Fruit fly (Drosophila melanogaster) whole organism, embryonic: Measurements from ENCODE around the gene elB.
A peak's percentile ranks its signal among the peaks of the same experiment; 100 is the strongest.

Experiments
- CG10959 ChIP-seq: fragments of 200-800 bp; sonication (Bioruptor generic); IDR thresholded peaks from 2 replicates; pipeline ENCODE4 v1.3.6; 2022; ENCODE audit warnings: missing biosample characterization, missing genetic modification characterization
- CG10979 ChIP-seq: fragments of 200-800 bp; sonication (Bioruptor generic); optimal IDR thresholded peaks from 2 replicates; lab custom pipeline; 2018; ENCODE audit warnings: missing biosample characterization, mild to moderate bottlenecking, missing genetic modification characterization, moderate library complexity
- CG11504 ChIP-seq: fragments of 200-800 bp; sonication (Bioruptor generic); optimal IDR thresholded peaks from 3 replicates; lab custom pipeline; 2019; ENCODE audit warnings: missing biosample characterization, mild to moderate bottlenecking, missing genetic modification characterization, moderate library complexity
- CG12071 ChIP-seq: fragments of 200-800 bp; sonication (Bioruptor generic); optimal IDR thresholded peaks from 3 replicates; lab custom pipeline; 2018; ENCODE audit warnings: missing biosample characterization, mild to moderate bottlenecking, missing genetic modification characterization
- CG12104 ChIP-seq: fragments of 200-800 bp; sonication (Bioruptor generic); optimal IDR thresholded peaks from 3 replicates; lab custom pipeline; 2016; ENCODE audit warnings: missing biosample characterization, missing genetic modification characterization
- CG12391 ChIP-seq: fragments of 200-800 bp; sonication (Bioruptor generic); optimal IDR thresholded peaks from 3 replicates; lab custom pipeline; 2018; ENCODE audit warnings: missing biosample characterization, mild to moderate bottlenecking, missing genetic modification characterization, moderate library complexity
- CG13775 ChIP-seq: fragments of 200-800 bp; sonication (Bioruptor generic); optimal IDR thresholded peaks from 3 replicates; lab custom pipeline; 2017; ENCODE audit warnings: missing biosample characterization, mild to moderate bottlenecking, missing genetic modification characterization
- CG15479 ChIP-seq: fragments of 200-800 bp; sonication (Bioruptor generic); optimal IDR thresholded peaks from 3 replicates; lab custom pipeline; 2019; ENCODE audit warnings: missing biosample characterization, mild to moderate bottlenecking, missing genetic modification characterization, moderate library complexity
- CG1602 ChIP-seq: fragments of 200-800 bp; sonication (Bioruptor generic); optimal IDR thresholded peaks from 3 replicates; lab custom pipeline; 2016; ENCODE audit warnings: missing biosample characterization, missing genetic modification characterization
- CG16815 ChIP-seq: fragments of 200-800 bp; sonication (Bioruptor generic); optimal IDR thresholded peaks from 3 replicates; lab custom pipeline; 2017; ENCODE audit warnings: missing biosample characterization, mild to moderate bottlenecking, missing genetic modification characterization
- CG17829 ChIP-seq: fragments of 200-800 bp; optimal IDR thresholded peaks from 2 replicates; lab custom pipeline; 2019; ENCODE audit warnings: missing biosample characterization, mild to moderate bottlenecking, missing genetic modification characterization, moderate library complexity
- CG18764 ChIP-seq: fragments of 200-800 bp; sonication (Bioruptor generic); optimal IDR thresholded peaks from 3 replicates; lab custom pipeline; 2016; ENCODE audit warnings: missing biosample characterization, missing genetic modification characterization
- CG30403 ChIP-seq: fragments of 200-800 bp; sonication (Bioruptor generic); optimal IDR thresholded peaks from 3 replicates; lab custom pipeline; 2016; ENCODE audit warnings: missing biosample characterization, missing genetic modification characterization
- CG42726 ChIP-seq: fragments of 200-800 bp; sonication (Bioruptor generic); IDR thresholded peaks from 2 replicates; pipeline ENCODE4 v1.3.6; 2022; ENCODE audit warnings: missing biosample characterization, missing genetic modification characterization; ENCODE audit not compliant: partially characterized antibody
- CG4404 ChIP-seq: fragments of 200-800 bp; sonication (Bioruptor generic); IDR thresholded peaks from 2 replicates; pipeline ENCODE4 v1.3.6; 2022; ENCODE audit warnings: missing biosample characterization, missing genetic modification characterization
- CG4854 ChIP-seq: fragments of 200-800 bp; sonication (Bioruptor generic); optimal IDR thresholded peaks from 2 replicates; lab custom pipeline; 2016; ENCODE audit warnings: missing biosample characterization, missing genetic modification characterization, inconsistent platforms
- CG6683 ChIP-seq: fragments of 200-800 bp; sonication (Bioruptor generic); optimal IDR thresholded peaks from 2 replicates; lab custom pipeline; 2017; ENCODE audit warnings: missing biosample characterization, mild to moderate bottlenecking, missing genetic modification characterization, missing genetic modification reagents
- CG7839 ChIP-seq: fragments of 200-800 bp; sonication (Bioruptor generic); optimal IDR thresholded peaks from 3 replicates; lab custom pipeline; 2018; ENCODE audit warnings: missing biosample characterization, mild to moderate bottlenecking, missing genetic modification characterization, moderate library complexity
- CG9727 ChIP-seq: fragments of 200-800 bp; sonication (Bioruptor generic); optimal IDR thresholded peaks from 3 replicates; lab custom pipeline; 2017; ENCODE audit warnings: missing biosample characterization, mild to moderate bottlenecking, missing genetic modification characterization
- D19A ChIP-seq: fragments of 200-800 bp; optimal IDR thresholded peaks from 3 replicates; lab custom pipeline; 2019; ENCODE audit warnings: missing biosample characterization, mild to moderate bottlenecking, missing genetic modification characterization, moderate library complexity
- Ets97D ChIP-seq: fragments of 200-800 bp; sonication (Bioruptor generic); optimal IDR thresholded peaks from 3 replicates; lab custom pipeline; 2016; ENCODE audit warnings: missing biosample characterization, missing genetic modification characterization
- Fer1 ChIP-seq: fragments of 200-800 bp; sonication (Bioruptor generic); optimal IDR thresholded peaks from 2 replicates; lab custom pipeline; 2017; ENCODE audit warnings: missing biosample characterization, mild to moderate bottlenecking, missing genetic modification characterization
- Oli ChIP-seq: fragments of 200-800 bp; sonication (Bioruptor generic); optimal IDR thresholded peaks from 2 replicates; lab custom pipeline; 2018; ENCODE audit warnings: missing biosample characterization, mild to moderate bottlenecking, missing genetic modification characterization, moderate library complexity
- Opbp ChIP-seq: fragments of 200-800 bp; sonication (Bioruptor generic); IDR thresholded peaks from 3 replicates; pipeline ENCODE4 v1.3.6; 2022; ENCODE audit warnings: missing biosample characterization, missing genetic modification characterization; ENCODE audit not compliant: partially characterized antibody
- Pdp1 ChIP-seq, 2 experiments: fragments of 200-800 bp; sonication (Bioruptor generic); optimal IDR thresholded peaks; 3 replicates each; lab custom pipeline; 2016; ENCODE audit warnings: missing biosample characterization in 2 of 2, missing genetic modification characterization in 2 of 2, mild to moderate bottlenecking in 1 of 2, moderate library complexity in 1 of 2
- Ptx1 ChIP-seq: fragments of 200-800 bp; sonication (Bioruptor generic); IDR thresholded peaks from 2 replicates; pipeline ENCODE4 v1.3.6; 2022; ENCODE audit warnings: missing biosample characterization, missing genetic modification characterization
- bab2 ChIP-seq: fragments of 200-800 bp; sonication (Bioruptor generic); optimal IDR thresholded peaks from 2 replicates; lab custom pipeline; 2016; ENCODE audit warnings: missing biosample characterization, missing genetic modification characterization
- chif ChIP-seq, 2 experiments: fragments of 200-800 bp; sonication (Bioruptor generic); optimal IDR thresholded peaks; 3 replicates each; lab custom pipeline; 2016; ENCODE audit warnings: missing biosample characterization in 2 of 2, missing genetic modification characterization in 2 of 2
- ci ChIP-seq: fragments of 200-800 bp; sonication (Bioruptor generic); IDR thresholded peaks from 3 replicates; pipeline ENCODE4 v1.3.6; 2022; ENCODE audit warnings: missing biosample characterization, missing genetic modification characterization
- dan ChIP-seq: fragments of 200-800 bp; sonication (Bioruptor generic); IDR thresholded peaks from 2 replicates; pipeline ENCODE4 v1.3.6; 2022; ENCODE audit warnings: missing biosample characterization, missing genetic modification characterization
- dmrt11E ChIP-seq: fragments of 200-800 bp; sonication (Bioruptor generic); optimal IDR thresholded peaks from 3 replicates; lab custom pipeline; 2018; ENCODE audit warnings: missing biosample characterization, mild to moderate bottlenecking, missing genetic modification characterization, moderate library complexity
- en ChIP-seq: fragments of 200-800 bp; sonication (Bioruptor generic); optimal IDR thresholded peaks from 2 replicates; lab custom pipeline; 2016; ENCODE audit warnings: missing biosample characterization, missing genetic modification characterization
- exex ChIP-seq: fragments of 200-800 bp; sonication (Bioruptor generic); optimal IDR thresholded peaks from 4 replicates; lab custom pipeline; 2018; ENCODE audit warnings: missing biosample characterization, mild to moderate bottlenecking, missing genetic modification characterization, moderate library complexity
- fd96Cb ChIP-seq: fragments of 200-800 bp; sonication (Bioruptor generic); optimal IDR thresholded peaks from 2 replicates; lab custom pipeline; 2018; ENCODE audit warnings: missing biosample characterization, mild to moderate bottlenecking, missing genetic modification characterization, moderate library complexity
- hkb ChIP-seq, 2 experiments: fragments of 200-800 bp in 1 of 2; fragments of >200 bp in 1 of 2; sonication (Bioruptor generic) in 1 of 2; IDR thresholded peaks in 1 of 2; optimal IDR thresholded peaks in 1 of 2; 2 replicates each; pipeline versions ENCODE4 v1.3.6 to Lab custom; 2017 to 2022; ENCODE audit warnings: missing biosample characterization in 1 of 2, missing genetic modification characterization in 1 of 2
- hth ChIP-seq: fragments of >200 bp; optimal IDR thresholded peaks from 2 replicates; lab custom pipeline; 2017; ENCODE audit warnings: inconsistent platforms
- lola ChIP-seq, 3 experiments: fragments of >200 bp in 2 of 3; fragments of 200-800 bp in 1 of 3; sonication (Bioruptor generic) in 1 of 3; optimal IDR thresholded peaks; 2 replicates each; lab custom pipeline; 2017 to 2019; ENCODE audit warnings: missing biosample characterization in 3 of 3, missing genetic modification characterization in 3 of 3, mild to moderate bottlenecking in 1 of 3, moderate library complexity in 1 of 3
- nmo ChIP-seq: fragments of 200-800 bp; sonication (Bioruptor generic); optimal IDR thresholded peaks from 2 replicates; lab custom pipeline; 2018; ENCODE audit warnings: missing biosample characterization, mild to moderate bottlenecking, missing genetic modification characterization, moderate library complexity
- nom ChIP-seq: fragments of 200-800 bp; sonication (Bioruptor generic); optimal IDR thresholded peaks from 2 replicates; lab custom pipeline; 2017; ENCODE audit warnings: missing biosample characterization, missing genetic modification characterization, mild to moderate bottlenecking, moderate library complexity, missing genetic modification reagents
- phol ChIP-seq: fragments of 200-800 bp; sonication (Bioruptor generic); optimal IDR thresholded peaks from 3 replicates; lab custom pipeline; 2018; ENCODE audit warnings: missing biosample characterization, mild to moderate bottlenecking, missing genetic modification characterization, moderate library complexity
- ranshi ChIP-seq: fragments of 200-800 bp; sonication (Bioruptor generic); IDR thresholded peaks from 2 replicates; pipeline ENCODE4 v1.3.6; 2022; ENCODE audit warnings: missing biosample characterization, missing genetic modification characterization
- sens ChIP-seq: fragments of 200-800 bp; sonication (Bioruptor generic); peaks from one replicate; lab custom pipeline; 2016; ENCODE audit warnings: missing biosample characterization, missing genetic modification characterization
- sim ChIP-seq: fragments of 200-800 bp; sonication (Bioruptor generic); IDR thresholded peaks from 2 replicates; pipeline ENCODE4 v1.3.6; 2022; ENCODE audit warnings: missing biosample characterization, missing genetic modification characterization
- sqz ChIP-seq: fragments of 200-800 bp; sonication (Bioruptor generic); optimal IDR thresholded peaks from 3 replicates; lab custom pipeline; 2018; ENCODE audit warnings: missing biosample characterization, mild to moderate bottlenecking, missing genetic modification characterization
- ssp ChIP-seq: fragments of 200-800 bp; sonication (Bioruptor generic); IDR thresholded peaks from 2 replicates; pipeline ENCODE4 v1.3.6; 2022; ENCODE audit warnings: missing biosample characterization, missing genetic modification characterization
- zen ChIP-seq: fragments of 200-800 bp; sonication (Bioruptor generic); optimal IDR thresholded peaks from 3 replicates; lab custom pipeline; 2018; ENCODE audit warnings: missing biosample characterization, mild to moderate bottlenecking, missing genetic modification characterization, moderate library complexity

The elB gene

DNA sequence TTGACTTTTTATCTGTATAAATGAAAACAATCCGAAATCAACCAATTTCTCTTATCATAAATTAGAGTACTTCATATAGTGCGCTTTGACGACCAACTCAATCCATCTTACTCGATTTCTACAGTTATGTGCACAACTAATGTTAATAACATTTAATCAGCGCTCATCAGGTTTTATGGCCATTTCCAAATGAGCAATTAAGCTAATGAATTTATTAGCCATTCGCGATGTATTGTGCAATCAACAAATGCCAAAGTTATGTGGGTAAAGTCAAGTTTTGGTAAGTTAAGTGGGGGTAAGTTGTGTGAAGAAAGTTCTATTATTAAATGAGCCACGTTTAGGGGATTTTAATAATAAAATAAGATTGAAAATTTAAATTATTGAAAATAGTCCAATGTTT is 15.8 kb downstream of the elB start (continued):
- TF ChIP-seq dmrt11E (tag; lab: Kevin White, UChicago) (no peak), exex (tag; lab: Kevin White, UChicago) (peak; percentile 43), en (GFP tag; lab: Kevin White, UChicago) (no peak), Pdp1 (GFP tag; optimal IDR thresholded peaks at IDR 0.05; lab: Kevin White, UChicago) (peak in 1 of 2 experiments; percentile 61), CG12071 (GFP tag; lab: Kevin White, UChicago) (peak; percentile 1), ssp (GFP tag; lab: Robert Waterston, UW) (no peak), Ets97D (GFP tag; lab: Kevin White, UChicago) (no peak)

DNA sequence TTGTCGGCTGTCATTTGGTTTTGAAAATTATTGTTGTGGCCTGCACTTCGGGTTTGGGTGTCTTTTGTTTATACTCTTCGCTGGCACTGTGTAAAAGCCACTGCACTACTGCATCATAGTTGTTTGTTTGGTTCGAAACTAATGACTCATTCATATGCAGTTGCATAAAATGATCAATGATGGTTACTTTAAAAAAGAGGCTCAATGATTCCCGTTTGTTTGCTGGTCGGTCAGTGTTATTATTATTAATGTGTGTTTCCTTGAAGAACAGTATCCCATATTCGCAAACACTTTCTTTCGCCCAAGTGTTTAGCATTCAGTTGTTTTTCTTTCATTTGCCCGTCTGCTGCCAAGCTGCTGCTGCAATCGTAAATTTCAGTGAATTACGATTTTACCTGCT is 20.9 kb downstream of the elB start:
- TF ChIP-seq D19A (tag; lab: Kevin White, UChicago): peak; percentile 16
- TF ChIP-seq CG6683: no peak
- no peak for TF ChIP-seq Opbp
- no peak for TF ChIP-seq CG4854 (GFP tag; lab: Kevin White, UChicago)
- no peak for TF ChIP-seq CG11504 (tag; lab: Kevin White, UChicago)

DNA sequence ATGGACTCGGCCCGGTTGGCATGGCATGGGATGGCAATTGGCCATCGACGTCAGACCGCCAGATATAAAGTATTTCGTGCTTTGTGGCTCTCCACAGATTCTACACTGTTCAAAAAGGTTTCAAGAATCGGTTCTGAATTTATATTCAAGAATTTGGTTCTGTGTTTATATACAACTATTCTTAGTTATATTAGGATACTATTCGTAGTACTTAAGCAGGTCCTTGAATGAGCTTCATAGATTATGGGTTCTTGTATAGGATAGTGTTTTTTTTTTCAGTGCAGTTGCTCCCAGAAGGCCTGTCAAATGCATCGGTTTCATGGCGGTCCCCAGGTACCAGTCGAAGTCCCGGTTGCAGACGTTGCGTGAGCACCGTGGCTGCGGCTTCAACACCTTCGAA is 22.8 kb downstream of the elB start:
- peak; percentile 16 for TF ChIP-seq CG11504 (tag; lab: Kevin White, UChicago)
- TF ChIP-seq CG9727 (GFP tag; lab: Kevin White, UChicago): peak; percentile 36
- peak; percentile 16 for TF ChIP-seq CG7839
- peak; percentile 32; the same call in 1 of the 2 replicates for TF ChIP-seq ranshi
- peak; percentile 14 for TF ChIP-seq CG30403
- no peak for TF ChIP-seq CG12104 (GFP tag; lab: Kevin White, UChicago)
- 0 out of 2 replicates have a peak, but pooled peaks have one; percentile 37 for TF ChIP-seq CG10959
- 0 out of 2 replicates have a peak, but pooled peaks have one; percentile 16 for TF ChIP-seq dan (GFP tag; lab: Robert Waterston, UW)
- peak; percentile 61 for TF ChIP-seq sens (GFP tag; lab: Kevin White, UChicago)
- peak; percentile 33 for TF ChIP-seq phol (tag; lab: Kevin White, UChicago)
- 0 out of 2 replicates have a peak, but pooled peaks have one; percentile 24 for TF ChIP-seq Ptx1
- TF ChIP-seq CG1602: peak; percentile 5
- TF ChIP-seq CG12391 (tag; lab: Kevin White, UChicago): peak; percentile 7
- TF ChIP-seq hth (lab: Kevin White, UChicago): no peak
- TF ChIP-seq CG17829 (tag; lab: Kevin White, UChicago): peak; percentile 18
- peak; percentile 15 to 29 for TF ChIP-seq chif (GFP tag; optimal IDR thresholded peaks at IDR 0.05; lab: Kevin White, UChicago)
- TF ChIP-seq CG16815 (GFP tag; lab: Kevin White, UChicago): peak; percentile 9
- no peak for TF ChIP-seq hkb (optimal IDR thresholded peaks at IDR 0.05; lab: Kevin White, UChicago)
- TF ChIP-seq hkb (GFP tag; IDR thresholded peaks at IDR 0.05; lab: Robert Waterston, UW): 0 out of 2 replicates have a peak, but pooled peaks have one; percentile 11
- peak; percentile 20 for TF ChIP-seq nmo
- peak; percentile 1 for TF ChIP-seq CG13775 (GFP tag; lab: Kevin White, UChicago)
- peak in 1 of 3 experiments; percentile 41 for TF ChIP-seq lola (GFP tag; optimal IDR thresholded peaks at IDR 0.05; lab: Kevin White, UChicago)
- TF ChIP-seq CG10979 (tag; lab: Kevin White, UChicago): peak; percentile 43
- peak; percentile 35 for TF ChIP-seq zen (tag; lab: Kevin White, UChicago)
- peak; percentile 42; the same call in 1 of the 2 replicates for TF ChIP-seq sim (GFP tag; lab: Robert Waterston, UW)
- peak; percentile 4 for TF ChIP-seq CG18764
- no peak for TF ChIP-seq Fer1
- TF ChIP-seq Oli (tag; lab: Kevin White, UChicago): peak; percentile 34
- peak; percentile 51 for TF ChIP-seq CG4404 (GFP tag; lab: Robert Waterston, UW)
- TF ChIP-seq ci: 0 out of 3 replicates have a peak, but pooled peaks have one; percentile 19
- no peak for TF ChIP-seq CG42726 (GFP tag; lab: Robert Waterston, UW)
- TF ChIP-seq bab2 (GFP tag; lab: Kevin White, UChicago): no peak
- no peak for TF ChIP-seq sqz (GFP tag; lab: Kevin White, UChicago)
- peak; percentile 14 for TF ChIP-seq fd96Cb (tag; lab: Kevin White, UChicago)
- TF ChIP-seq CG15479: no peak
- peak; percentile 82 for TF ChIP-seq nom (GFP tag; lab: Kevin White, UChicago)
